Worm (Caenorhabditis elegans): ENCODE measurements around the gene snpn-1.
A peak's percentile ranks its signal among the peaks of the same experiment; 100 is the strongest.
"Not testable (repeated sequence)": the region's sequence is repeated elsewhere in the genome, so short reads cannot be mapped to it uniquely, and the experiment has no call there.

Gene snpn-1

ce11 chrIV:5081122-5081521, 9.7 kb downstream of the snpn-1 start:
- peak; percentile 48 for TF ChIP-seq nfya-1 (tag; optimal IDR thresholded peaks at IDR 0.05; ENCODE audit: insufficient read depth)
- TF ChIP-seq fkh-10 (GFP tag; optimal IDR thresholded peaks at IDR 0.05): peak; percentile 46
- peak; percentile 1 for TF ChIP-seq egl-5 (tag; optimal IDR thresholded peaks at IDR 0.05)
- no peak for TF ChIP-seq unc-62 (GFP tag; optimal IDR thresholded peaks at IDR 0.05)

ce11 chrIV:5078846-5079245, 12.0 kb downstream of the snpn-1 start:
- no peak for TF ChIP-seq ama-1 (optimal IDR thresholded peaks at IDR 0.05)
- no peak for TF ChIP-seq unc-62 (GFP tag; optimal IDR thresholded peaks at IDR 0.05)
- no peak for TF ChIP-seq elt-2 (tag; optimal IDR thresholded peaks at IDR 0.05)
- TF ChIP-seq jun-1 (tag; optimal IDR thresholded peaks at IDR 0.05): no peak
- peak; percentile 1 for TF ChIP-seq hmg-11 (tag; optimal IDR thresholded peaks at IDR 0.05)
- TF ChIP-seq fkh-10 (GFP tag; optimal IDR thresholded peaks at IDR 0.05): no peak
- TF ChIP-seq ceh-16 (tag; optimal IDR thresholded peaks at IDR 0.05): no peak
- no peak for TF ChIP-seq nhr-25 (tag; optimal IDR thresholded peaks at IDR 0.05)
- TF ChIP-seq egl-5 (tag; optimal IDR thresholded peaks at IDR 0.05): peak; percentile 42
- peak; percentile 52 for TF ChIP-seq lin-39 (tag; optimal IDR thresholded peaks at IDR 0.05)
- TF ChIP-seq sea-2 (GFP tag; optimal IDR thresholded peaks at IDR 0.05): no peak
- TF ChIP-seq aly-2 (tag; optimal IDR thresholded peaks at IDR 0.05): no peak
- TF ChIP-seq nhr-43 (tag; optimal IDR thresholded peaks at IDR 0.05; ENCODE audit: poor library complexity, severe bottlenecking): no peak
- no peak for TF ChIP-seq nhr-77 (tag; optimal IDR thresholded peaks at IDR 0.05)
- no peak for TF ChIP-seq nhr-28 (tag; optimal IDR thresholded peaks at IDR 0.05)
- TF ChIP-seq nfya-1 (tag; optimal IDR thresholded peaks at IDR 0.05; ENCODE audit: insufficient read depth): peak; percentile 19

ce11 chrIV:5077918-5078317, 12.9 kb downstream of the snpn-1 start:
- TF ChIP-seq sea-2 (GFP tag; optimal IDR thresholded peaks at IDR 0.05) (no peak), nhr-43 (tag; optimal IDR thresholded peaks at IDR 0.05; ENCODE audit: poor library complexity, severe bottlenecking) (no peak), nfya-1 (tag; optimal IDR thresholded peaks at IDR 0.05; ENCODE audit: insufficient read depth) (peak; percentile 54), nhr-25 (tag; optimal IDR thresholded peaks at IDR 0.05) (peak; percentile 34), hmg-11 (tag; optimal IDR thresholded peaks at IDR 0.05) (peak; percentile 15), pha-4 (tag; optimal IDR thresholded peaks at IDR 0.05) (peak; percentile 38), nhr-12 (tag; optimal IDR thresholded peaks at IDR 0.05) (no peak)

ce11 chrIV:5076607-5077006, 14.2 kb downstream of the snpn-1 start:
- TF ChIP-seq zag-1 (tag; optimal IDR thresholded peaks at IDR 0.05): no peak
- TF ChIP-seq jun-1 (tag; optimal IDR thresholded peaks at IDR 0.05): no peak
- no peak for TF ChIP-seq skn-1 (tag; optimal IDR thresholded peaks at IDR 0.05)
- no peak for TF ChIP-seq snpc-4 (tag; optimal IDR thresholded peaks at IDR 0.05)
- TF ChIP-seq nhr-23 (tag; optimal IDR thresholded peaks at IDR 0.05): no peak
- no peak for TF ChIP-seq mml-1 (tag; optimal IDR thresholded peaks at IDR 0.05)
- TF ChIP-seq R02D3.7 (tag; optimal IDR thresholded peaks at IDR 0.05): no peak
- no peak for TF ChIP-seq eor-1 (tag; optimal IDR thresholded peaks at IDR 0.05)
- TF ChIP-seq daf-12 (tag; optimal IDR thresholded peaks at IDR 0.05): no peak
- no peak for TF ChIP-seq pqm-1 (tag; optimal IDR thresholded peaks at IDR 0.05)
- no peak for TF ChIP-seq nhr-28 (tag; optimal IDR thresholded peaks at IDR 0.05)
- TF ChIP-seq nhr-76 (tag; optimal IDR thresholded peaks at IDR 0.05): no peak
- TF ChIP-seq pha-4 (tag; optimal IDR thresholded peaks at IDR 0.05): no peak
- TF ChIP-seq lsy-12 (tag; optimal IDR thresholded peaks at IDR 0.05): no peak
- no peak for TF ChIP-seq sea-2 (GFP tag; optimal IDR thresholded peaks at IDR 0.05)
- TF ChIP-seq fkh-10 (GFP tag; optimal IDR thresholded peaks at IDR 0.05): no peak

ce11 chrIV:5073836-5074235, 17.0 kb downstream of the snpn-1 start:
- peak; percentile 15 for TF ChIP-seq nhr-25 (tag; optimal IDR thresholded peaks at IDR 0.05)
- no peak for TF ChIP-seq egl-5 (tag; optimal IDR thresholded peaks at IDR 0.05)

ce11 chrIV:5070593-5070992, 20.2 kb downstream of the snpn-1 start, which contains the start of gene C02B10.6:
TSS of gene C02B10.6 (plus strand) at chrIV:5070893.
- TF ChIP-seq aly-2, tbx-2, pha-4 (tag; optimal IDR thresholded peaks at IDR 0.05): not testable (repeated sequence)
